Fruit fly (Drosophila melanogaster): ENCODE measurements around the gene Ugt37A1.

The Ugt37A1 gene

DNA sequence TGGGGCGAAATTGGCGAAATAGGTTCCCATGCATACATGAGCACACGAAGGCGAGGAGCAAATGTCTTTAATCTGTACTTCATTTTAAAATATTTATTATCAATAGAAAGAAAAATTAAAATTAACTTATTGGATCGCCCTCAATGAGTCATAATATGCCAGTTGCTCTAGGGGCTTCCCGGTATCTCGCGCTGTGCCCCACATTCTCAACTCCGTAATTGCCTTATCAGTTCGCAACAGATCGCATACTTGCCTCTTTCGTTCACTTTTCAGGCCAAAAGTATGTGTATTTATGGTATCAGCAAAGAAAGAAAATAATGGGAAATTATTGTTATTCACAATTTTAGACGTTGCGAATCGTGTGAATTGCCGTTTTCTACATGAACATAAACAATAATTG is 44.3 kb downstream of the Ugt37A1 start:
- TF ChIP-seq CG18011 (GFP tag; optimal IDR thresholded peaks at IDR 0.05) (no peak), hth (optimal IDR thresholded peaks at IDR 0.05) (no peak), tap (tag; optimal IDR thresholded peaks at IDR 0.05) (no peak), grau (tag; optimal IDR thresholded peaks at IDR 0.05) (no peak), mld (GFP tag; IDR thresholded peaks at IDR 0.05; ENCODE audit: partially characterized antibody) (no peak), ind (GFP tag; optimal IDR thresholded peaks at IDR 0.05) (no peak), nmo (GFP tag; optimal IDR thresholded peaks at IDR 0.05) (no peak), D (optimal IDR thresholded peaks at IDR 0.05) (no peak), D (GFP tag; optimal IDR thresholded peaks at IDR 0.05) (no peak), Asciz (GFP tag; optimal IDR thresholded peaks at IDR 0.05) (no peak), CG18619 (GFP tag; optimal IDR thresholded peaks at IDR 0.05) (no peak), nerfin-1 (tag; optimal IDR thresholded peaks at IDR 0.05) (no peak), E2f1 (GFP tag; IDR thresholded peaks at IDR 0.05) (no peak), sqz (GFP tag; optimal IDR thresholded peaks at IDR 0.05) (no peak)

DNA sequence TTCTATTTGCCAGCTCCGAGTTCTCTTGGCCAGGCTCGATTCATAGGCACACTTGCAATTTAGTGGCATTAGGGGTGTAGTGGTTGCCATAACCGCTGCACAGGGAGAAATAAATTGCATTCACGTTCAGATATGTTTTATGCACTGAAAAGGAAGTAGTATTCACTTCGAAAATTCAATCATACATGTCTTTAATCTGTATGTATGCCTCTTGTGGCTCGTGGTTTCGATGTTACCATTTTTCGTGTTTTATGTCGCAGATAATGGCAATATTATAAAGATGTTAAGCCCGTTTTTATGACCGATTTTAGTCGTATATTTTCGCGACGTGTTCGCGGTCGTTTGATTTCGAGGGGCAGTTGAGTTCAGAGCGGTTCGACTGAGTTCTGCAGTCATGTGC is 45.3 kb downstream of the Ugt37A1 start:
- TF ChIP-seq Drgx (GFP tag; IDR thresholded peaks at IDR 0.05) (peak; percentile 72), bsh (GFP tag; optimal IDR thresholded peaks at IDR 0.05) (peak in 1 of 2 experiments; percentile 4), lola (GFP tag; optimal IDR thresholded peaks at IDR 0.05) (no peak), CG2199 (GFP tag; IDR thresholded peaks at IDR 0.05) (0 out of 3 replicates have a peak, but pooled peaks have one; percentile 30)

DNA sequence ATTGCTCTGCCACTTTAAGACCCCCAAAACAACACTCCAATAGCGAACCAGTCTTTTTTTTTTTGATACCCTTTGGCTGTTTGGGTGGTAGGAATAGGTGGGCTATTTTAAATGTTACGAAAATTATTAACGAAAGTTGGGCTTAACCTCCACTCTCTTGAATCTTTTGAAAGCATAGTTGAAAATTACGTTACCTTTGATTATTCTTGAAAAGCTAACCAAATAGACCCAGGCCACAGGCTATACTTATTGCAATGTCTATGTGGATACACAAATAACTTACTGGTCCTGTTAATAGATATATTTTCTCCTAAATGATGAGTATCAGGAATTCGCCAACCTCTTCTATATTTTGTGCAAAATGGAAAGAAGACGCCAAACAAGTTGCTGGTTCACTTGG is 45.9 kb downstream of the Ugt37A1 start:
- TF ChIP-seq jigr1 (GFP tag; IDR thresholded peaks at IDR 0.05) = no peak
- TF ChIP-seq Drgx (GFP tag; IDR thresholded peaks at IDR 0.05) = peak; percentile 36; the same call in 1 of the 2 replicates

DNA sequence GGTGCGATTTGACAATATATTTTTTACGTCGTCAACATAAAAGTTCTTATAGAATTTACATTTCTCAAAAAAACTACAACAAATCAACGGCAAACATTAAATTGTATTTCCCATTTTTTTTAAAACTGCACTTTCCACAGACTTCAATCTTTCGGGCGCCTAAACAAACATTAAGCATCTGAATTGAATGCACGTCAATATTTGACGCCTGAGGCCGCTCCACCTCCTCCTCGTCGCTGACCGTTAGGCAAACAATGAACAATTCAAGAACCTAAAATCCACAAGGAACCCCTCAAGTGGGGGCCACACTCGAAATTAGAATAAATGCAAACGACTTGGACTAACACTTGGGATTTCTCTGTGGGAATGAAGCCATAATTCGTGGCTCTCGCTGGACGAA is 46.5 kb downstream of the Ugt37A1 start:
- no peak for TF ChIP-seq CG10267 (tag; optimal IDR thresholded peaks at IDR 0.05)
- TF ChIP-seq CG7786 (GFP tag; optimal IDR thresholded peaks at IDR 0.05) = no peak
- no peak for TF ChIP-seq CG9727 (GFP tag; optimal IDR thresholded peaks at IDR 0.05)
- TF ChIP-seq emc (GFP tag; optimal IDR thresholded peaks at IDR 0.05) = no peak
- TF ChIP-seq CG17912 (GFP tag; optimal IDR thresholded peaks at IDR 0.05) = no peak
- TF ChIP-seq CG10979 (tag; optimal IDR thresholded peaks at IDR 0.05) = no peak
- TF ChIP-seq zfh1 (GFP tag; IDR thresholded peaks at IDR 0.05) = peak; percentile 65
- TF ChIP-seq CG4404 (GFP tag; IDR thresholded peaks at IDR 0.05) = no peak
- TF ChIP-seq Dp (GFP tag; optimal IDR thresholded peaks at IDR 0.05) = no peak
- TF ChIP-seq eve (GFP tag; optimal IDR thresholded peaks at IDR 0.05) = no peak
- TF ChIP-seq CG12769 (tag; optimal IDR thresholded peaks at IDR 0.05) = no peak
- no peak for TF ChIP-seq abd-A (tag; optimal IDR thresholded peaks at IDR 0.05)
- TF ChIP-seq slp2 (GFP tag; optimal IDR thresholded peaks at IDR 0.05) = no peak
- TF ChIP-seq Oaz (GFP tag; IDR thresholded peaks at IDR 0.05) = no peak
- peak; percentile 4 for TF ChIP-seq CG18619 (GFP tag; optimal IDR thresholded peaks at IDR 0.05)
- TF ChIP-seq CG3995 (GFP tag; optimal IDR thresholded peaks at IDR 0.05) = no peak
- peak; percentile 30 for TF ChIP-seq ewg (GFP tag; optimal IDR thresholded peaks at IDR 0.05)
- no peak for TF ChIP-seq Lpt (GFP tag; optimal IDR thresholded peaks at IDR 0.05)
- no peak for TF ChIP-seq MBD-R2 (GFP tag; IDR thresholded peaks at IDR 0.05)
- no peak for TF ChIP-seq pum (GFP tag; optimal IDR thresholded peaks at IDR 0.05)
- TF ChIP-seq sens (GFP tag) = peak; percentile 79
- TF ChIP-seq lmd (GFP tag; IDR thresholded peaks at IDR 0.05) = no peak
- peak; percentile 61 for TF ChIP-seq Xrp1 (GFP tag; IDR thresholded peaks at IDR 0.05)
- no peak for TF ChIP-seq seq (GFP tag; IDR thresholded peaks at IDR 0.05)
- no peak for TF ChIP-seq CG7928 (GFP tag; optimal IDR thresholded peaks at IDR 0.05)
- no peak for TF ChIP-seq Sry-β (GFP tag; optimal IDR thresholded peaks at IDR 0.05)
- TF ChIP-seq CG3065 (GFP tag; optimal IDR thresholded peaks at IDR 0.05) = no peak
- no peak for TF ChIP-seq hth (optimal IDR thresholded peaks at IDR 0.05)
- peak; percentile 10 for TF ChIP-seq CG8388 (GFP tag; optimal IDR thresholded peaks at IDR 0.05)
- TF ChIP-seq CG14050 (GFP tag; IDR thresholded peaks at IDR 0.05) = no peak
- TF ChIP-seq zen2 (GFP tag; IDR thresholded peaks at IDR 0.05; ENCODE audit: partially characterized antibody) = no peak

Measured in whole organism, embryonic.